Fruit fly (Drosophila melanogaster): ENCODE measurements around the gene CG13699.

CG13699 gene

dm6 chr3L:18191555-18192135, 29.3 kb upstream of the CG13699 start:
- TF ChIP-seq EcR (GFP tag; optimal IDR thresholded peaks at IDR 0.05) (peak in 1 of 2 experiments; percentile 71), pan (optimal IDR thresholded peaks at IDR 0.05) (no peak), psq (optimal IDR thresholded peaks at IDR 0.05) (no peak)

- peak; percentile 48 to 93 for TF ChIP-seq EcR (GFP tag; optimal IDR thresholded peaks at IDR 0.05)
- TF ChIP-seq pan (optimal IDR thresholded peaks at IDR 0.05): no peak
Measured at dm6 chr3L:18190484-18191220, 28.3 kb upstream of the CG13699 start.

- TF ChIP-seq pan (optimal IDR thresholded peaks at IDR 0.05) (no peak), usp (GFP tag; optimal IDR thresholded peaks at IDR 0.05) (no peak), EcR (GFP tag; optimal IDR thresholded peaks at IDR 0.05) (no peak), CG8478 (optimal IDR thresholded peaks at IDR 0.05) (no peak), Dll (optimal IDR thresholded peaks at IDR 0.05) (no peak), psq (optimal IDR thresholded peaks at IDR 0.05) (no peak)
Measured at dm6 chr3L:18188473-18189087, 26.3 kb upstream of the CG13699 start.

dm6 chr3L:18187472-18188089, 25.3 kb upstream of the CG13699 start:
- TF ChIP-seq pan (optimal IDR thresholded peaks at IDR 0.05) (no peak), CG8478 (optimal IDR thresholded peaks at IDR 0.05) (no peak), EcR (GFP tag; optimal IDR thresholded peaks at IDR 0.05) (no peak)

- no peak for TF ChIP-seq EcR (GFP tag; optimal IDR thresholded peaks at IDR 0.05)
- no peak for TF ChIP-seq pan (optimal IDR thresholded peaks at IDR 0.05)
- no peak for TF ChIP-seq CG8478 (optimal IDR thresholded peaks at IDR 0.05)
- TF ChIP-seq Dll (optimal IDR thresholded peaks at IDR 0.05): no peak
- TF ChIP-seq psq (optimal IDR thresholded peaks at IDR 0.05): no peak
- no peak for TF ChIP-seq usp (GFP tag; optimal IDR thresholded peaks at IDR 0.05)
Measured at dm6 chr3L:18186779-18187178, 24.5 kb upstream of the CG13699 start.

dm6 chr3L:18186313-18186625, 23.9 kb upstream of the CG13699 start:
- no peak for TF ChIP-seq pan (optimal IDR thresholded peaks at IDR 0.05)
- no peak for TF ChIP-seq CG8478 (optimal IDR thresholded peaks at IDR 0.05)
- TF ChIP-seq psq (optimal IDR thresholded peaks at IDR 0.05): no peak
- no peak for TF ChIP-seq usp (GFP tag; optimal IDR thresholded peaks at IDR 0.05)
- TF ChIP-seq Dll (optimal IDR thresholded peaks at IDR 0.05): no peak

dm6 chr3L:18185542-18186312, 23.4 kb upstream of the CG13699 start, which contains the start of gene hid:
Gene hid, minus strand, starts transcription at chr3L:18185641.
- TF ChIP-seq pan (optimal IDR thresholded peaks at IDR 0.05): peak; percentile 98
- TF ChIP-seq Dll (optimal IDR thresholded peaks at IDR 0.05): peak; percentile 76
- no peak for TF ChIP-seq usp (GFP tag; optimal IDR thresholded peaks at IDR 0.05)
- no peak for TF ChIP-seq EcR (GFP tag; optimal IDR thresholded peaks at IDR 0.05)
- no peak for TF ChIP-seq CG8478 (optimal IDR thresholded peaks at IDR 0.05)
- TF ChIP-seq psq (optimal IDR thresholded peaks at IDR 0.05): peak; percentile 7

- no peak for TF ChIP-seq usp (GFP tag; optimal IDR thresholded peaks at IDR 0.05)
- no peak for TF ChIP-seq psq (optimal IDR thresholded peaks at IDR 0.05)
- no peak for TF ChIP-seq pan (optimal IDR thresholded peaks at IDR 0.05)
- TF ChIP-seq EcR (GFP tag; optimal IDR thresholded peaks at IDR 0.05): no peak
- TF ChIP-seq CG8478 (optimal IDR thresholded peaks at IDR 0.05): no peak
- no peak for TF ChIP-seq Dll (optimal IDR thresholded peaks at IDR 0.05)
Measured at dm6 chr3L:18184762-18185161, 22.4 kb upstream of the CG13699 start.

dm6 chr3L:18183928-18184327, 21.6 kb upstream of the CG13699 start:
- TF ChIP-seq usp (GFP tag; optimal IDR thresholded peaks at IDR 0.05) (no peak), psq (optimal IDR thresholded peaks at IDR 0.05) (no peak), Dll (optimal IDR thresholded peaks at IDR 0.05) (no peak), CG8478 (optimal IDR thresholded peaks at IDR 0.05) (no peak), pan (optimal IDR thresholded peaks at IDR 0.05) (no peak), EcR (GFP tag; optimal IDR thresholded peaks at IDR 0.05) (no peak)

dm6 chr3L:18181900-18182299, 19.6 kb upstream of the CG13699 start:
- TF ChIP-seq EcR (GFP tag; optimal IDR thresholded peaks at IDR 0.05) (no peak), usp (GFP tag; optimal IDR thresholded peaks at IDR 0.05) (no peak), pan (optimal IDR thresholded peaks at IDR 0.05) (no peak), CG8478 (optimal IDR thresholded peaks at IDR 0.05) (no peak), psq (optimal IDR thresholded peaks at IDR 0.05) (no peak), Dll (optimal IDR thresholded peaks at IDR 0.05) (no peak)

dm6 chr3L:18179564-18180201, 17.4 kb upstream of the CG13699 start:
- TF ChIP-seq CG8478 (optimal IDR thresholded peaks at IDR 0.05) (no peak), psq (optimal IDR thresholded peaks at IDR 0.05) (no peak), usp (GFP tag; optimal IDR thresholded peaks at IDR 0.05) (no peak), pan (optimal IDR thresholded peaks at IDR 0.05) (no peak), EcR (GFP tag; optimal IDR thresholded peaks at IDR 0.05) (no peak), Dll (optimal IDR thresholded peaks at IDR 0.05) (no peak)

All from whole organism.